Worm (Caenorhabditis elegans): ENCODE data around the gene Y70C5A.3.

DNA sequence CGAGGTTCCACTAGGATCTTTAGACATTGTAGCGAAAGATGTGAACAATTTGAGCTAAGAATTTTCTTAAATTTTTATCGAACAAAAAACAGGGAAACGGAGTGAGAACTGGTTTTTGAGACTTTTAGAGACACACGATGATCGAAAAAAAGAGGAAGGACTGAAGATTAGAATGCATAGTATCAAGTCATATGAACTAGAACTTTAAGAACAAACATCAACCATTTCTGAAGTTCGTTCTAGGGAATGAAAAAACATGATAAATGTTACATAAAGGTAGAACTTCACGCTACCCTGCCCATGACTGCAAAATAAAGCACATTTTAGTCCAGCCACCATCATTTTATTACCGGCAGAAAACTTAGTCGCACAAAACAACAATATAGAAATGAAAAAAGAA lies 25.6 kb upstream of the Y70C5A.3 start, which contains the start of gene W06G6.9:
- TF ChIP-seq him-1 (tag; optimal IDR thresholded peaks at IDR 0.05) (no peak), dao-5 (tag; optimal IDR thresholded peaks at IDR 0.05) (no peak)
